Fruit fly (Drosophila melanogaster): ENCODE results near the gene CG3842.

Gene CG3842

DNA sequence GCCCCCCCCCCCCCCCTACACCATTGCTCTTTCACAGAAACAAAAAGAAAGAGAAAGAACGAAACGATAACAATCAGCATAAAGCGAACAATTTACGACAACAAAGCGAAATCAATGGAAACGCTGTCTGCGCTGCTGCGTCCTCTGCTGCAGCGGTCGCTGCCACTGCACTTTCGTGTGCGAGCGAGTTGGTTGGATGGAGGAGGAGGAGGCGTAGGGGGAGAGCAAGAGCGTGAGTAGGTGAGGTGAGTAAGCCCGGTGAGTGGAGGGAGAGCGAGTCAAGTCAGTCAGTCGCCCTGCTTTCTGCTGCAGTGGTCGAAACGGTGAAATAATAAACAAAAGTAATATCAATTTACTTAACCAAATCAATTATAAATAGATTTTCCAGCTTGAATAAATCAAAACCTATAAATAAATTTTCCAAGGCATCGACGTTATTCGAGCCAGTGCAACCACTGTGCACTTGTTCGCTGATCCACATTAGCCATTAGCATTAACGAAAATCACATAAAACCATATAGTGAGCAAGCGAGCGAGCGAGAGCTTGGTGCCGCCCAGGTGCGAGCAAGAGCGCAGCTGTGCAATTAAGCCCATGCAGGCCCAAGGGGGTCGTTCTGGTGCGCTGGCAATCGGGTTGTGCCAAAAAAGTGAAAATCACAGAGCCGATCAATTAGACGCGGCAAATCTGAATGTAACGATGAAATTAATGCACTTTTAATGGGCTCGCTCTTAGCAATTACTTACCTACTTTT is 6.4 kb downstream of the CG3842 start (continued):
- TF ChIP-seq oc (tag; optimal IDR thresholded peaks at IDR 0.05) (peak; percentile 38), dan (GFP tag; IDR thresholded peaks at IDR 0.05) (no peak), CG34376 (GFP tag; optimal IDR thresholded peaks at IDR 0.05) (no peak), CG7745 (tag; optimal IDR thresholded peaks at IDR 0.05) (no peak), CG1529 (GFP tag; optimal IDR thresholded peaks at IDR 0.05) (peak; percentile 15), Fer1 (GFP tag; optimal IDR thresholded peaks at IDR 0.05) (no peak), CG10959 (GFP tag; IDR thresholded peaks at IDR 0.05) (no peak), CG17568 (GFP tag; optimal IDR thresholded peaks at IDR 0.05) (no peak), Med (GFP tag) (peak; percentile 69), CG13287 (GFP tag; IDR thresholded peaks at IDR 0.05; ENCODE audit: partially characterized antibody) (no peak), CG2712 (tag; optimal IDR thresholded peaks at IDR 0.05) (peak; percentile 12), CG3995 (GFP tag; optimal IDR thresholded peaks at IDR 0.05) (no peak), CG10979 (tag; optimal IDR thresholded peaks at IDR 0.05) (peak; percentile 31), bcd (GFP tag; optimal IDR thresholded peaks at IDR 0.05) (no peak), CG1832 (GFP tag; optimal IDR thresholded peaks at IDR 0.05) (no peak), E2f1 (GFP tag; IDR thresholded peaks at IDR 0.05) (peak; percentile 46), CG30431 (GFP tag; optimal IDR thresholded peaks at IDR 0.05) (no peak), Ets65A (GFP tag) (peak; percentile 13), CG8478 (optimal IDR thresholded peaks at IDR 0.05) (no peak), CG2129 (GFP tag; IDR thresholded peaks at IDR 0.05; ENCODE audit: partially characterized antibody) (no peak), Trl (optimal IDR thresholded peaks at IDR 0.05) (peak in 1 of 2 experiments; percentile 48), Trl (GFP tag; optimal IDR thresholded peaks at IDR 0.05) (no peak), Scr (GFP tag; IDR thresholded peaks at IDR 0.05; ENCODE audit: partially characterized antibody) (no peak), CG33213 (GFP tag; optimal IDR thresholded peaks at IDR 0.05) (no peak), cato (GFP tag; optimal IDR thresholded peaks at IDR 0.05; ENCODE audit: borderline replicate concordance) (no peak), CG8765 (GFP tag; IDR thresholded peaks at IDR 0.05) (no peak), dmrt99B (tag; optimal IDR thresholded peaks at IDR 0.05) (peak; percentile 42), slp2 (GFP tag; optimal IDR thresholded peaks at IDR 0.05) (no peak), Kr (GFP tag; optimal IDR thresholded peaks at IDR 0.05) (no peak), nmo (GFP tag; optimal IDR thresholded peaks at IDR 0.05) (peak; percentile 5), CG1603 (tag; optimal IDR thresholded peaks at IDR 0.05) (peak; percentile 19), CoRest (tag; optimal IDR thresholded peaks at IDR 0.05) (peak; percentile 1), CG6175 (GFP tag; IDR thresholded peaks at IDR 0.05) (no peak), CG10267 (tag; optimal IDR thresholded peaks at IDR 0.05) (no peak), MTF-1 (GFP tag; optimal IDR thresholded peaks at IDR 0.05; ENCODE audit: borderline replicate concordance) (peak; percentile 11), CG10209 (GFP tag; optimal IDR thresholded peaks at IDR 0.05) (peak; percentile 10), CG11456 (GFP tag; IDR thresholded peaks at IDR 0.05) (no peak), BEAF-32 (GFP tag; optimal IDR thresholded peaks at IDR 0.05) (no peak), sqz (GFP tag; optimal IDR thresholded peaks at IDR 0.05) (no peak), Taf1 (GFP tag; IDR thresholded peaks at IDR 0.05) (no peak), CG12744 (GFP tag; optimal IDR thresholded peaks at IDR 0.05) (no peak), ttk (GFP tag; IDR thresholded peaks at IDR 0.05) (peak; percentile 65; the same call in 1 of the 2 replicates), nau (GFP tag; optimal IDR thresholded peaks at IDR 0.05) (no peak), CG4820 (GFP tag; optimal IDR thresholded peaks at IDR 0.05) (no peak), Dll (GFP tag; IDR thresholded peaks at IDR 0.05; ENCODE audit: partially characterized antibody) (no peak), sim (GFP tag; IDR thresholded peaks at IDR 0.05) (peak; percentile 29; the same call in 1 of the 2 replicates), CG4617 (GFP tag; optimal IDR thresholded peaks at IDR 0.05; ENCODE audit: borderline replicate concordance) (no peak), Doc3 (GFP tag; IDR thresholded peaks at IDR 0.05; ENCODE audit: partially characterized antibody) (no peak), repo (GFP tag; optimal IDR thresholded peaks at IDR 0.05) (no peak), gsb (GFP tag; IDR thresholded peaks at IDR 0.05) (no peak)

All from whole organism, embryonic.